Worm (Caenorhabditis elegans) whole organism, L3 larva: ENCODE measurements around the gene F54D8.6.
A peak's percentile ranks its signal among the peaks of the same experiment; 100 is the strongest.

Source experiments
- R02D3.7 ChIP-seq: fragments of 150-350 bp; optimal IDR thresholded peaks from 2 replicates; lab custom pipeline; 2014; ENCODE audit warnings: missing biosample characterization, missing genetic modification characterization
- ZK546.5 ChIP-seq: sonication (generic microtip); optimal IDR thresholded peaks from 2 replicates; lab custom pipeline; 2017; ENCODE audit warnings: missing biosample characterization, missing genetic modification characterization
- ama-1 ChIP-seq: fragments of 150-350 bp; optimal IDR thresholded peaks from 2 replicates; lab custom pipeline; 2018
- ceh-16 ChIP-seq: sonication (generic microtip); optimal IDR thresholded peaks from 2 replicates; lab custom pipeline; 2017; ENCODE audit warnings: missing biosample characterization, missing genetic modification characterization
- ceh-28 ChIP-seq: fragments of 150-350 bp; optimal IDR thresholded peaks from 2 replicates; lab custom pipeline; 2014; ENCODE audit warnings: missing biosample characterization, missing genetic modification reagents, missing genetic modification characterization
- daf-12 ChIP-seq: fragments of 150-350 bp; optimal IDR thresholded peaks from 2 replicates; lab custom pipeline; 2014; ENCODE audit warnings: missing biosample characterization, missing genetic modification reagents, missing genetic modification characterization
- egl-5 ChIP-seq: fragments of 150-350 bp; optimal IDR thresholded peaks from 2 replicates; lab custom pipeline; 2017; ENCODE audit warnings: missing biosample characterization, missing genetic modification reagents, missing genetic modification characterization, inconsistent platforms
- elt-1 ChIP-seq: fragments of 150-350 bp; optimal IDR thresholded peaks from 2 replicates; lab custom pipeline; 2014; ENCODE audit warnings: missing biosample characterization, missing genetic modification characterization
- elt-2 ChIP-seq: sonication (generic microtip); optimal IDR thresholded peaks from 2 replicates; lab custom pipeline; 2016; ENCODE audit warnings: missing genetic modification reagents, mild to moderate bottlenecking, missing genetic modification characterization, missing compliant biosample characterization
- elt-3 ChIP-seq, 3 experiments: fragments of 150-350 bp in 1 of 3; sonication (generic microtip) in 2 of 3; optimal IDR thresholded peaks; 2 replicates in 2 of 3; 4 replicates in 1 of 3; lab custom pipeline; 2014 to 2017; ENCODE audit warnings: missing biosample characterization in 3 of 3, missing genetic modification characterization in 3 of 3
- eor-1 ChIP-seq, 2 experiments: fragments of 150-350 bp; optimal IDR thresholded peaks; 2 replicates each; lab custom pipeline; 2014 to 2018; ENCODE audit warnings: missing biosample characterization in 2 of 2, missing genetic modification characterization in 2 of 2
- fkh-2 ChIP-seq: fragments of 150-350 bp; optimal IDR thresholded peaks from 2 replicates; lab custom pipeline; 2014; ENCODE audit warnings: missing biosample characterization, missing genetic modification reagents, missing genetic modification characterization
- fos-1 ChIP-seq: fragments of 150-350 bp; optimal IDR thresholded peaks from 2 replicates; lab custom pipeline; 2014; ENCODE audit warnings: missing biosample characterization, missing genetic modification characterization
- jun-1 ChIP-seq: fragments of 150-350 bp; optimal IDR thresholded peaks from 2 replicates; lab custom pipeline; 2014; ENCODE audit warnings: missing biosample characterization, missing genetic modification reagents, missing genetic modification characterization
- lin-15B ChIP-seq: fragments of 150-350 bp; optimal IDR thresholded peaks from 2 replicates; lab custom pipeline; 2014; ENCODE audit warnings: missing biosample characterization, missing genetic modification characterization
- lin-39 ChIP-seq: fragments of 150-350 bp; optimal IDR thresholded peaks from 2 replicates; lab custom pipeline; 2018; ENCODE audit warnings: missing biosample characterization, missing genetic modification reagents, missing genetic modification characterization
- lsy-12 ChIP-seq: sonication (generic microtip); optimal IDR thresholded peaks from 2 replicates; lab custom pipeline; 2016; ENCODE audit warnings: mild to moderate bottlenecking, missing genetic modification characterization, missing compliant biosample characterization
- mdl-1 ChIP-seq: fragments of 150-350 bp; optimal IDR thresholded peaks from 2 replicates; lab custom pipeline; 2014; ENCODE audit warnings: missing biosample characterization, missing genetic modification characterization
- nfya-1 ChIP-seq: sonication (generic microtip); optimal IDR thresholded peaks from 2 replicates; lab custom pipeline; 2017; ENCODE audit warnings: missing genetic modification characterization, mild to moderate bottlenecking, missing compliant biosample characterization, antibody characterized with exemption, moderate library complexity; ENCODE audit not compliant: insufficient read depth
- nhr-23 ChIP-seq: fragments of 150-350 bp; optimal IDR thresholded peaks from 2 replicates; lab custom pipeline; 2014; ENCODE audit warnings: missing biosample characterization, missing genetic modification reagents, missing genetic modification characterization
- nhr-25 ChIP-seq: sonication (generic microtip); optimal IDR thresholded peaks from 2 replicates; lab custom pipeline; 2017; ENCODE audit warnings: missing biosample characterization, missing genetic modification characterization
- nhr-28 ChIP-seq: fragments of 150-350 bp; optimal IDR thresholded peaks from 2 replicates; lab custom pipeline; 2014; ENCODE audit warnings: missing biosample characterization, missing genetic modification characterization
- nhr-43 ChIP-seq: sonication (generic microtip); optimal IDR thresholded peaks from 2 replicates; lab custom pipeline; 2016; ENCODE audit warnings: mild to moderate bottlenecking, missing genetic modification characterization, missing compliant biosample characterization; ENCODE audit not compliant: poor library complexity, severe bottlenecking
- nhr-67 ChIP-seq: fragments of 150-350 bp; optimal IDR thresholded peaks from 2 replicates; lab custom pipeline; 2014; ENCODE audit warnings: missing biosample characterization, missing genetic modification characterization
- nhr-77 ChIP-seq: fragments of 150-350 bp; optimal IDR thresholded peaks from 2 replicates; lab custom pipeline; 2014; ENCODE audit warnings: missing biosample characterization, missing genetic modification characterization
- pqm-1 ChIP-seq: fragments of 150-350 bp; optimal IDR thresholded peaks from 2 replicates; lab custom pipeline; 2017; ENCODE audit warnings: missing biosample characterization, missing genetic modification characterization, inconsistent platforms
- sea-2 ChIP-seq: fragments of 150-350 bp; sonication (generic microtip); optimal IDR thresholded peaks from 4 replicates; lab custom pipeline; 2014; ENCODE audit warnings: missing biosample characterization, missing genetic modification reagents, missing genetic modification characterization
- snpc-4 ChIP-seq: fragments of 150-350 bp; optimal IDR thresholded peaks from 2 replicates; lab custom pipeline; 2014; ENCODE audit warnings: missing biosample characterization, missing genetic modification characterization
- tbx-2 ChIP-seq: sonication (generic microtip); optimal IDR thresholded peaks from 2 replicates; lab custom pipeline; 2016; ENCODE audit warnings: mild to moderate bottlenecking, missing genetic modification characterization, missing compliant biosample characterization
- ztf-11 ChIP-seq: fragments of 150-350 bp; optimal IDR thresholded peaks from 2 replicates; lab custom pipeline; 2014; ENCODE audit warnings: missing biosample characterization, missing genetic modification characterization
- ztf-4 ChIP-seq: fragments of 150-350 bp; optimal IDR thresholded peaks from 2 replicates; lab custom pipeline; 2014; ENCODE audit warnings: missing biosample characterization, missing genetic modification characterization

F54D8.6 gene

ce11 chrIII:5094506-5094905 is 8.3 kb upstream of the F54D8.6 start, which contains the start of gene F54D8.10:
Gene F54D8.10, plus strand, starts transcription at chrIII:5094806.
- TF ChIP-seq lin-15B (tag; lab: Kevin White, UChicago) = no peak
- TF ChIP-seq snpc-4 (tag; lab: Kevin White, UChicago) = no peak
- no peak for TF ChIP-seq sea-2 (GFP tag; lab: Kevin White, UChicago)
- TF ChIP-seq, all 47 proteins: peak for 0

DNA sequence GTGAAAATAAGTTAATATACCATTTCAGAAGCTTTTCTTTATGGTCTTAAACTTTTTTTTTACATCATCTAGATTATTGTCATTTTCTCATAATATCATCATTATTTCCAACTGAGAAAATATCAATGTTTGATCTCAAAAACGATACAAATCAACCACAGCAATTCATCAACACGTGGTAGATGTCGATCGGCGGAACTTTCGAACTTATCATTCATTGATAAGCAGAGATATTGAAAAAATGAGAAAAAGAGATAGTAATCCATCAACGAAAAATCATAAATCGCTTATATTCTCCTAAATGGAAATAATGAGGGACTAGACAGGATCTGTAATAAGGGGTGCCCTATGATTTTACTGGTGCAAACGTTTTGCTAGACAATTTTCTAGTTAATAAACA is 6.0 kb upstream of the F54D8.6 start:
- TF ChIP-seq egl-5 (tag; lab: Kevin White, UChicago) (no peak), jun-1 (tag; lab: Kevin White, UChicago) (no peak), nhr-25 (tag; lab: Kevin White, UChicago) (peak; percentile 32), elt-1 (tag; lab: Kevin White, UChicago) (no peak), nhr-77 (tag; lab: Kevin White, UChicago) (no peak), tbx-2 (no peak), fos-1 (tag; lab: Kevin White, UChicago) (no peak), mdl-1 (tag; lab: Kevin White, UChicago) (no peak), elt-2 (tag; lab: Kevin White, UChicago) (no peak), elt-3 (tag; optimal IDR thresholded peaks at IDR 0.05; lab: Kevin White, UChicago) (peak; percentile 46 to 70 (median 48)), nhr-23 (tag; lab: Kevin White, UChicago) (peak; percentile 75), nhr-43 (tag; lab: Kevin White, UChicago) (peak; percentile 89), ZK546.5 (tag; lab: Kevin White, UChicago) (no peak), daf-12 (no peak)

- TF ChIP-seq ztf-4 (tag; lab: Kevin White, UChicago) (no peak), nhr-23 (tag; lab: Kevin White, UChicago) (no peak), daf-12 (no peak), elt-3 (tag; optimal IDR thresholded peaks at IDR 0.05; lab: Kevin White, UChicago) (no peak), lsy-12 (no peak), tbx-2 (no peak), ztf-11 (tag; lab: Kevin White, UChicago) (no peak), fkh-2 (tag; lab: Kevin White, UChicago) (no peak), jun-1 (tag; lab: Kevin White, UChicago) (no peak), nhr-67 (tag; lab: Kevin White, UChicago) (no peak), pqm-1 (tag; lab: Kevin White, UChicago) (no peak), elt-2 (tag; lab: Kevin White, UChicago) (no peak), nhr-77 (tag; lab: Kevin White, UChicago) (no peak), lin-15B (tag; lab: Kevin White, UChicago) (no peak), sea-2 (GFP tag; lab: Kevin White, UChicago) (no peak), ama-1 (lab: Kevin White, UChicago) (no peak), R02D3.7 (no peak)
Measured at ce11 chrIII:5098740-5099276, 4.0 kb upstream of the F54D8.6 start.

DNA sequence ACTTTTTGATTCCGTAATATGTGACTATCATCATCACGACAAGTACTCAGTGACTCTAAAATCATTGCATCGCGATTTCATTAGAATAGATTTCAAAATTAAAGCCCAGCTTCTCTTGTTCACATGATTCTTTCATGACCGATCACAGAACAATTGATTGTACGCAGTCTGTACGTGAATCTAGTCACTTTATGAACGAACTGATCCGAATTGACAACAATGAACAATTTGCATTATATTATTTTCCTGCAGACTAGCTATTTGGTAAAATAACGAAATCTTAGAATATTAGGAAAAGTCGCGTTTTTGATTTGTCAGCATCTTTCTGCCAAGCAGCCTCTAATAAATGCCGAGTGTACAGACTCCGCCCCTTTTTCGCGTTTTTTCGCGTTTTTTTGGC is 3.3 kb upstream of the F54D8.6 start:
- TF ChIP-seq nfya-1 (tag; lab: Kevin White, UChicago) (no peak), nhr-43 (tag; lab: Kevin White, UChicago) (peak; percentile 33)
- TF ChIP-seq, all 47 proteins: peak for 1

ce11 chrIII:5105485-5105884 is 2.7 kb downstream of the F54D8.6 start:
- TF ChIP-seq snpc-4 (tag; lab: Kevin White, UChicago) (no peak), ceh-28 (tag; lab: Kevin White, UChicago) (no peak), eor-1 (tag; optimal IDR thresholded peaks at IDR 0.05; lab: Kevin White, UChicago) (no peak), lin-15B (tag; lab: Kevin White, UChicago) (no peak), nhr-28 (no peak), elt-1 (tag; lab: Kevin White, UChicago) (no peak)
- TF ChIP-seq, all 47 proteins: peak for 0

DNA sequence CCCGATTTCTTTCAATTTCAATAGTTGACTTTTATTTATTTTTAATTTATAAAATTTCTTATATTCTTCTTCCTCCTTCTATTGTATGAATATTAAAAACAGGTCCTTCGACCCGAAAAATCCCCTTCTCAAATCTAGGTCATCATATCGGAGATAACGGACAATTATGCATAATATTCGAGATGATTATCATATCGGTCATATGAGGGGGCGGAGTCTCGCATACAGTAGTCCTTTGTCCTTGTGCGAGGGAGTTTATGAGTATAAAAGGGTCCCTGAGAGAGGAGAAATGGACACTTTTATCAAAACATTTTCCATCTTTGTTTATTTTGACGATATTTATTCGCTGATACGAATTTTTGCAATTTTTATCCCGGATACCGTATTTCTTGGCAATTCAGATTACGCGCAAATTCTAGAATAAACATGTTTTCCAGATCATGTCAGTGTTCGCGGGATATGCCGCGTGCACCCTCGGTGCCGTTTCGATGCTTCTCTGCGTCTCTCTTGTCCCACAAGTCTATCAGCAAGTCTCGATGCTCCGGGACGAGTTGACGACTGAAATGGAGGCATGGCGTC is 4.2 kb downstream of the F54D8.6 start, which contains the start of gene dpy-17:
dpy-17 (plus strand) TSS at position 438 of the 579 bp plus-strand sequence.
- TF ChIP-seq ceh-16 (tag; lab: Kevin White, UChicago) (no peak), R02D3.7 (no peak), lin-39 (tag; lab: Kevin White, UChicago) (no peak), nhr-77 (tag; lab: Kevin White, UChicago) (no peak)
